Fruit fly (Drosophila melanogaster): ENCODE results near the gene CG31848.

DNA sequence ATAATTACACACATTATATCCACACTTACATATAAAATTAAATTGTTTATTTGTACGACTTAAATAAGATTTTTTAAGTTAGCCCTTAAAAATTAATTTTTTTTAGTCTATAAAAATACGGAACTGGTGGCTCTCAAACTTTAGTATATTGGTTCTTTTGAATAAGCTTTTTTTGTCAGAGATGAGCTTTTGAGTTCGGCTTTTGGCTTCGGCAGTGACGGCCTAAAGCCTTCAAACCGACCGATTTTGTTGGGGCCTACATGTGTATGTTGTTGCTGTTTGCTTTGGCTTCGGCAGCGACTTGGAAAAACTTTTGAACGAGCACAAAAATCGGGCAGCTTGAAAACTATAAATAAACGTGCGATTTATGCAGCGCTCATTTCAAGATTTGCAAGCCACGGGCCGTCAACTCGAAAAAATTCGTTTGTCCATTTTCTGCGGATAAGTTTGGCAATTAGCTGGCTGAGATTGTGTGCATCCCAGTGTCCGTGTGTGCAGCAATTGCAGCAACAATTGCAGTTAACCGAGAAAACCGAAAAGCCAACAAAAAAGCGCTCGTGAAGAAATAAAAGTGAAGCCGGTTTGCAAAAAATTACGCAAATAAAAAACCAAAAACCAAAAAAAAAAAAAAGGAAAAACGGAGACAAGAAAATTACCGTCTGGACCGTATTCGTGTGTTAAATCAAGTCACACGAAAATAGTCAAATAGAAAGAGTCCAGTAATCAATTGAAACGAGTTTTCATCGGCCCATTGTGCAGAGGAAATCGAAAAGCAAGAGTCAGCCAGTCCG, 19.6 kb downstream of the CG31848 start, which contains the start of gene CG16820:
- TF ChIP-seq CG11504 (tag; optimal IDR thresholded peaks at IDR 0.05) (no peak), Atf3 (GFP tag; optimal IDR thresholded peaks at IDR 0.05) (no peak), sna (GFP tag; IDR thresholded peaks at IDR 0.05; ENCODE audit: partially characterized antibody) (no peak), jing (GFP tag; optimal IDR thresholded peaks at IDR 0.05) (no peak), H15 (GFP tag; IDR thresholded peaks at IDR 0.05) (no peak)
